Fruit fly (Drosophila melanogaster) whole organism, embryonic: ENCODE data around the gene Tsp29Fa.

Experiments
- Abd-B ChIP-seq: fragments of 200-800 bp; sonication (Bioruptor generic); optimal IDR thresholded peaks from 2 replicates; lab custom pipeline; 2018; ENCODE audit warnings: missing biosample characterization, mild to moderate bottlenecking, missing genetic modification characterization, moderate library complexity
- Atf3 ChIP-seq: fragments of 200-800 bp; sonication (Bioruptor generic); optimal IDR thresholded peaks from 3 replicates; lab custom pipeline; 2016; ENCODE audit warnings: missing biosample characterization, missing genetic modification characterization
- CG10274 ChIP-seq: fragments of 200-800 bp; sonication (Bioruptor generic); optimal IDR thresholded peaks from 3 replicates; lab custom pipeline; 2017; ENCODE audit warnings: missing biosample characterization, mild to moderate bottlenecking, missing genetic modification characterization
- CG15073 ChIP-seq: fragments of 200-800 bp; sonication (Bioruptor generic); optimal IDR thresholded peaks from 2 replicates; lab custom pipeline; 2016; ENCODE audit warnings: missing biosample characterization, missing genetic modification characterization
- CG1603 ChIP-seq: fragments of 200-800 bp; sonication (Bioruptor generic); optimal IDR thresholded peaks from 2 replicates; lab custom pipeline; 2019; ENCODE audit warnings: missing biosample characterization, mild to moderate bottlenecking, missing genetic modification characterization, moderate library complexity
- CG17361 ChIP-seq: fragments of 200-800 bp; sonication (Bioruptor generic); IDR thresholded peaks from 3 replicates; pipeline ENCODE4 v1.3.6; 2022; ENCODE audit warnings: missing biosample characterization, missing genetic modification characterization
- CG17612 ChIP-seq: fragments of 200-800 bp; sonication (Bioruptor generic); IDR thresholded peaks from 2 replicates; pipeline ENCODE4 v1.3.6; 2022; ENCODE audit warnings: missing biosample characterization, missing genetic modification characterization
- CG17829 ChIP-seq: fragments of 200-800 bp; optimal IDR thresholded peaks from 2 replicates; lab custom pipeline; 2019; ENCODE audit warnings: missing biosample characterization, mild to moderate bottlenecking, missing genetic modification characterization, moderate library complexity
- CG2712 ChIP-seq: fragments of 200-800 bp; optimal IDR thresholded peaks from 3 replicates; lab custom pipeline; 2019; ENCODE audit warnings: missing biosample characterization, mild to moderate bottlenecking, missing genetic modification characterization, moderate library complexity
- CG3838 ChIP-seq: fragments of 200-800 bp; sonication (Bioruptor generic); optimal IDR thresholded peaks from 3 replicates; lab custom pipeline; 2016; ENCODE audit warnings: missing biosample characterization, missing genetic modification characterization
- CG3847 ChIP-seq: fragments of 200-800 bp; sonication (Bioruptor generic); IDR thresholded peaks from 2 replicates; pipeline ENCODE4 v1.3.6; 2022; ENCODE audit warnings: missing biosample characterization, missing genetic modification characterization
- CG7372 ChIP-seq: fragments of 200-800 bp; sonication (Bioruptor generic); IDR thresholded peaks from 2 replicates; pipeline ENCODE4 v1.3.6; 2022; ENCODE audit warnings: missing biosample characterization, missing genetic modification characterization
- CG7745 ChIP-seq: fragments of 200-800 bp; sonication (Bioruptor generic); optimal IDR thresholded peaks from 2 replicates; lab custom pipeline; 2018; ENCODE audit warnings: missing biosample characterization, mild to moderate bottlenecking, missing genetic modification characterization, moderate library complexity
- CG7786 ChIP-seq: fragments of 200-800 bp; sonication (Bioruptor generic); optimal IDR thresholded peaks from 2 replicates; lab custom pipeline; 2016; ENCODE audit warnings: missing biosample characterization, missing genetic modification characterization
- CG8359 ChIP-seq: fragments of 200-800 bp; sonication (Bioruptor generic); optimal IDR thresholded peaks from 2 replicates; lab custom pipeline; 2017; ENCODE audit warnings: missing biosample characterization, mild to moderate bottlenecking, missing genetic modification characterization, borderline replicate concordance
- CG8388 ChIP-seq: fragments of 200-800 bp; sonication (Bioruptor generic); optimal IDR thresholded peaks from 2 replicates; lab custom pipeline; 2019; ENCODE audit warnings: missing biosample characterization, mild to moderate bottlenecking, missing genetic modification characterization, moderate library complexity
- CG9932 ChIP-seq: fragments of 200-800 bp; sonication (Bioruptor generic); IDR thresholded peaks from 2 replicates; pipeline ENCODE4 v1.3.6; 2022; ENCODE audit warnings: missing biosample characterization, missing genetic modification characterization
- Dad ChIP-seq: fragments of 200-800 bp; sonication (Bioruptor generic); optimal IDR thresholded peaks from 3 replicates; lab custom pipeline; 2016; ENCODE audit warnings: missing biosample characterization, missing genetic modification characterization
- Dref ChIP-seq: fragments of 200-800 bp; sonication (Bioruptor generic); IDR thresholded peaks from 2 replicates; pipeline ENCODE4 v1.3.6; 2022; ENCODE audit warnings: missing biosample characterization, missing genetic modification characterization
- HLHmδ ChIP-seq: fragments of 200-800 bp; sonication (Bioruptor generic); optimal IDR thresholded peaks from 2 replicates; lab custom pipeline; 2018; ENCODE audit warnings: missing biosample characterization, mild to moderate bottlenecking, missing genetic modification characterization, moderate library complexity
- Mad ChIP-seq: fragments of 200-800 bp; sonication (Bioruptor generic); optimal IDR thresholded peaks from 2 replicates; lab custom pipeline; 2016; ENCODE audit warnings: missing biosample characterization, missing genetic modification characterization
- Meics ChIP-seq: fragments of 200-800 bp; sonication (Bioruptor generic); optimal IDR thresholded peaks from 2 replicates; lab custom pipeline; 2017; ENCODE audit warnings: missing biosample characterization, mild to moderate bottlenecking, missing genetic modification characterization
- Mes4 ChIP-seq: fragments of 200-800 bp; sonication (Bioruptor generic); optimal IDR thresholded peaks from 2 replicates; lab custom pipeline; 2016; ENCODE audit warnings: missing biosample characterization, missing genetic modification characterization
- Nf-YC ChIP-seq: fragments of 200-800 bp; optimal IDR thresholded peaks from 3 replicates; lab custom pipeline; 2019; ENCODE audit warnings: missing biosample characterization, mild to moderate bottlenecking, missing genetic modification characterization, moderate library complexity
- Rx ChIP-seq: fragments of 200-800 bp; sonication (Bioruptor generic); IDR thresholded peaks from 2 replicates; pipeline ENCODE4 v1.3.6; 2022; ENCODE audit warnings: missing biosample characterization, missing genetic modification characterization
- Ssrp ChIP-seq: fragments of 200-800 bp; sonication (Bioruptor generic); optimal IDR thresholded peaks from 2 replicates; lab custom pipeline; 2018; ENCODE audit warnings: missing biosample characterization, mild to moderate bottlenecking, missing genetic modification characterization, moderate library complexity
- Xrp1 ChIP-seq: fragments of 200-800 bp; sonication (Bioruptor generic); IDR thresholded peaks from 2 replicates; pipeline ENCODE4 v1.3.6; 2022; ENCODE audit warnings: missing biosample characterization, missing genetic modification characterization
- ato ChIP-seq: fragments of 200-800 bp; sonication (Bioruptor generic); IDR thresholded peaks from 2 replicates; pipeline ENCODE4 v1.3.6; 2022; ENCODE audit warnings: missing biosample characterization, missing genetic modification characterization; ENCODE audit not compliant: partially characterized antibody
- bcd ChIP-seq: fragments of 200-800 bp; sonication (Bioruptor generic); optimal IDR thresholded peaks from 2 replicates; lab custom pipeline; 2017; ENCODE audit warnings: missing biosample characterization, mild to moderate bottlenecking, missing genetic modification characterization
- chm ChIP-seq: fragments of 200-800 bp; sonication (Bioruptor generic); IDR thresholded peaks from 2 replicates; pipeline ENCODE4 v1.3.6; 2022; ENCODE audit warnings: missing biosample characterization, missing genetic modification characterization
- dmrt99B ChIP-seq: fragments of 200-800 bp; sonication (Bioruptor generic); optimal IDR thresholded peaks from 2 replicates; lab custom pipeline; 2018; ENCODE audit warnings: missing biosample characterization, mild to moderate bottlenecking, missing genetic modification characterization, moderate library complexity
- grn ChIP-seq: fragments of 200-800 bp; sonication (Bioruptor generic); optimal IDR thresholded peaks from 3 replicates; lab custom pipeline; 2017; ENCODE audit warnings: missing biosample characterization, missing genetic modification characterization
- gro ChIP-seq: fragments of 200-800 bp; sonication (Bioruptor generic); optimal IDR thresholded peaks from 2 replicates; lab custom pipeline; 2016; ENCODE audit warnings: missing biosample characterization, missing genetic modification characterization
- gsb-n ChIP-seq: fragments of 200-800 bp; sonication (Bioruptor generic); optimal IDR thresholded peaks from 3 replicates; lab custom pipeline; 2018; ENCODE audit warnings: missing biosample characterization, mild to moderate bottlenecking, missing genetic modification characterization
- hbn ChIP-seq: fragments of 200-800 bp; sonication (Bioruptor generic); IDR thresholded peaks from 2 replicates; pipeline ENCODE4 v1.3.6; 2022; ENCODE audit warnings: missing biosample characterization, missing genetic modification characterization; ENCODE audit not compliant: partially characterized antibody
- her ChIP-seq: fragments of 200-800 bp; sonication (Bioruptor generic); optimal IDR thresholded peaks from 2 replicates; lab custom pipeline; 2016; ENCODE audit warnings: missing biosample characterization, missing genetic modification characterization
- kay ChIP-seq: fragments of 200-800 bp; sonication (Bioruptor generic); optimal IDR thresholded peaks from 2 replicates; lab custom pipeline; 2016; ENCODE audit warnings: missing biosample characterization, missing genetic modification characterization
- mam ChIP-seq: fragments of 200-800 bp; sonication (Bioruptor generic); optimal IDR thresholded peaks from 3 replicates; lab custom pipeline; 2016; ENCODE audit warnings: missing biosample characterization, missing genetic modification characterization
- nau ChIP-seq: fragments of 200-800 bp; sonication (Bioruptor generic); optimal IDR thresholded peaks from 3 replicates; lab custom pipeline; 2017; ENCODE audit warnings: missing biosample characterization, mild to moderate bottlenecking, missing genetic modification characterization, missing genetic modification reagents
- nom ChIP-seq: fragments of 200-800 bp; sonication (Bioruptor generic); optimal IDR thresholded peaks from 2 replicates; lab custom pipeline; 2017; ENCODE audit warnings: missing biosample characterization, missing genetic modification characterization, mild to moderate bottlenecking, moderate library complexity, missing genetic modification reagents
- odd ChIP-seq: fragments of 200-800 bp; sonication (Bioruptor generic); optimal IDR thresholded peaks from 2 replicates; lab custom pipeline; 2017; ENCODE audit warnings: missing biosample characterization, mild to moderate bottlenecking, missing genetic modification characterization
- phol ChIP-seq: fragments of 200-800 bp; sonication (Bioruptor generic); optimal IDR thresholded peaks from 3 replicates; lab custom pipeline; 2018; ENCODE audit warnings: missing biosample characterization, mild to moderate bottlenecking, missing genetic modification characterization, moderate library complexity
- rib ChIP-seq: fragments of 200-800 bp; sonication (Bioruptor generic); IDR thresholded peaks from 2 replicates; pipeline ENCODE4 v1.3.6; 2022; ENCODE audit warnings: missing biosample characterization, missing genetic modification characterization
- schlank ChIP-seq: fragments of 200-800 bp; sonication (Bioruptor generic); optimal IDR thresholded peaks from 2 replicates; lab custom pipeline; 2018; ENCODE audit warnings: missing biosample characterization, mild to moderate bottlenecking, missing genetic modification characterization
- sima ChIP-seq: fragments of 200-800 bp; sonication (Bioruptor generic); optimal IDR thresholded peaks from 2 replicates; lab custom pipeline; 2016; ENCODE audit warnings: missing biosample characterization, missing genetic modification characterization
- sna ChIP-seq: fragments of 200-800 bp; sonication (Bioruptor generic); IDR thresholded peaks from 2 replicates; pipeline ENCODE4 v1.3.6; 2022; ENCODE audit warnings: missing biosample characterization, missing genetic modification characterization; ENCODE audit not compliant: partially characterized antibody
- ssp ChIP-seq: fragments of 200-800 bp; sonication (Bioruptor generic); IDR thresholded peaks from 2 replicates; pipeline ENCODE4 v1.3.6; 2022; ENCODE audit warnings: missing biosample characterization, missing genetic modification characterization
- wor ChIP-seq: fragments of 200-800 bp; sonication (Bioruptor generic); IDR thresholded peaks from 2 replicates; pipeline ENCODE4 v1.3.6; 2022; ENCODE audit warnings: missing biosample characterization, missing genetic modification characterization

Tsp29Fa gene

DNA sequence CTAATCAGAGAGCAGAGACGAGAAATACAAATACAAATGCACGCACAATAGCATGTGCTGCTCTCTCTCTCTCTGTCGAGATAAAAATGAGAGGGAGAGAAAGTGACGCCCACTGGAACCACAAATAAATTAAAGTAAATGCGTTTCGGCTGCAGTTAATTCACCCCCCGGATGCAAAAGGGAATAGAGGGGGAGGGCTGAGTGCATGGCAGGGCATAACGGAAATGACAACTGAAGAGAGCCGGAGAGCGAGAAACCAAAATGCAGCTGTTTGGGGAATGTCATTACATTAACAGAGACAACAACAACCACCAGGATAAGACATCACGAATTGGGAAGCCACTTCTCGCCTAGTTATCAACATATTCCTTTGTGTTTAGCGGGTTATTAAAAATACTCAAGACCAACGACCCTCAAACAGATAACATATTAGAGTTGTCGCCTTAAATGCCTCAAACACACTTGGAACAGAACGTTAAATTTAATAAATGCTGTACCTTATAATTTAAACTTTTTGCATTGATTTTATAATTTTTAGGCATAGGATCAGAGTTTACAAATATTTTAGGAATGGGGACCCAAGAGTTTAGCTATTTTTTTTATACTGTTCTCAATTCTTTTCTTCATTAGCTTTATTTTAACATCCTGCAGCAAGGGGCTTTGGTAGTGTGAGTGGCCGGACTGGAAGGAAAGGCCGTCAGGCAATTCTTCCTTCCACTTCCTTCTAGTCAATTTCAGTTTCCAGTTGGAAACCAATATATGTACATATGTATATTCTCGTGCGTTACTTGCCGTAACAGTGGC is 16.4 kb downstream of the Tsp29Fa start (continued):
- TF ChIP-seq Mes4 (GFP tag; lab: Kevin White, UChicago) (no peak), nom (GFP tag; lab: Kevin White, UChicago) (peak; percentile 29), ssp (GFP tag; lab: Robert Waterston, UW) (no peak), phol (tag; lab: Kevin White, UChicago) (peak; percentile 13), CG3847 (GFP tag; lab: Robert Waterston, UW) (no peak), Rx (GFP tag; lab: Robert Waterston, UW) (no peak), CG17829 (no peak), CG8359 (GFP tag; lab: Kevin White, UChicago) (no peak), CG9932 (no peak), CG3838 (GFP tag; lab: Kevin White, UChicago) (no peak), CG2712 (peak; percentile 11), gsb-n (tag; lab: Kevin White, UChicago) (peak; percentile 70), odd (GFP tag; lab: Kevin White, UChicago) (peak; percentile 8), chm (0 out of 2 replicates have a peak, but pooled peaks have one; percentile 40), kay (GFP tag; lab: Kevin White, UChicago) (no peak), CG7745 (peak; percentile 63), hbn (GFP tag; lab: Robert Waterston, UW) (no peak), CG17612 (GFP tag; lab: Robert Waterston, UW) (no peak), nau (peak; percentile 41), HLHmδ (GFP tag; lab: Kevin White, UChicago) (peak; percentile 69), CG17361 (GFP tag; lab: Robert Waterston, UW) (no peak), Mad (GFP tag; lab: Kevin White, UChicago) (no peak), Xrp1 (GFP tag; lab: Robert Waterston, UW) (no peak), bcd (GFP tag; lab: Kevin White, UChicago) (no peak), grn (GFP tag; lab: Kevin White, UChicago) (no peak), CG10274 (GFP tag; lab: Kevin White, UChicago) (peak; percentile 95), gro (GFP tag; lab: Kevin White, UChicago) (no peak)
- TF ChIP-seq, all 482 proteins: peak for 60

DNA sequence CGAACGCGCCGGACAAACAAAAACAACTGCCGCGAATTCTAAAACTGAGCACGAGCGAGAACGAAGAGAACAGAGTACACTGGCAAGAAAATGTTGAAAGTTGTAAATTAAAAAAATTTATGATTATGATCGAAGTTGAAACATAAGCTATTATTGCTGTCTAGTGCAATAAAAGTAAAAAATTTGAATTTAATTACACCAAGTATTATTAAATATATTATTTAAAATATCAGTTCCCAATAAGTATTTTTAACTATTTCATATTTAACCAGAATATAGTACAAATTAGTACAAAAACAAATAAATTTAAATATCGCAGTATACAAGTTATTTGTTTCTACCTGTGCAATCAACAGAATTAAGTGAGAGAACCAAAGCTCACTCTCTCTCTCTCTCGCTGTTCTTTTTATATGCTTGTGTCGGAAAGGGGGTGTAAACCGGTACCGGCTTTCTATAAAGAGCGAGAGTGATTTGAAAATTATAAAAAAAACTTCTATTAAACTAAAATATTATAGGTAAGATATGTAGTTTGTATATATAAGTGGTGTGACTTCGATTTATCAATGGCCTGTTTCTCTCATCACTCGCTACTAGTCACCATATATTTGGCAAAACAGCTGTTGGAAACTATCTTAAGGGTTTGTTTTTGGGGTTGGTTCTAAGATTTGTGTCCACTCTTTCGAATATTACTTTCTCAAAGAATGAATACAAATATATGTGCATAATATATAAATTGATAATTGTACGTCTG is 17.6 kb downstream of the Tsp29Fa start, which contains the start of gene C1GalTA:
Gene C1GalTA (minus strand): TSS at position 33 of the 751 bp plus-strand sequence.
- TF ChIP-seq Dref (GFP tag; lab: Robert Waterston, UW): no peak
- TF ChIP-seq CG15073: peak; percentile 35
- TF ChIP-seq rib (GFP tag; lab: Robert Waterston, UW): peak; percentile 93
- peak; percentile 98 for TF ChIP-seq Ssrp (tag; lab: Kevin White, UChicago)
- TF ChIP-seq ato (GFP tag; lab: Robert Waterston, UW): no peak
- peak; percentile 37 for TF ChIP-seq CG7786 (GFP tag; lab: Kevin White, UChicago)
- peak; percentile 56 for TF ChIP-seq mam (GFP tag; lab: Kevin White, UChicago)
- peak; percentile 90 for TF ChIP-seq wor (GFP tag; lab: Robert Waterston, UW)
- TF ChIP-seq CG1603 (tag; lab: Kevin White, UChicago): peak; percentile 6
- TF ChIP-seq Meics (GFP tag; lab: Kevin White, UChicago): peak; percentile 99
- TF ChIP-seq gro (GFP tag; lab: Kevin White, UChicago): peak; percentile 63
- TF ChIP-seq Abd-B (GFP tag; lab: Kevin White, UChicago): peak; percentile 97
- TF ChIP-seq CG8359 (GFP tag; lab: Kevin White, UChicago): peak; percentile 90
- TF ChIP-seq Dad (GFP tag; lab: Kevin White, UChicago): peak; percentile 76
- no peak for TF ChIP-seq sima
- TF ChIP-seq sna: no peak
- peak; percentile 99 for TF ChIP-seq CG8388 (GFP tag; lab: Kevin White, UChicago)
- peak; percentile 92 for TF ChIP-seq Nf-YC
- TF ChIP-seq schlank (tag; lab: Kevin White, UChicago): peak; percentile 78
- no peak for TF ChIP-seq Atf3 (GFP tag; lab: Kevin White, UChicago)
- TF ChIP-seq her (GFP tag; lab: Kevin White, UChicago): peak; percentile 25
- peak; percentile 95 for TF ChIP-seq CG7372 (GFP tag; lab: Robert Waterston, UW)
- peak; percentile 99 for TF ChIP-seq dmrt99B (tag; lab: Kevin White, UChicago)
